Fruit fly (Drosophila melanogaster) whole organism, adult: ENCODE data around the gene zen2.
A peak's percentile ranks its signal among the peaks of the same experiment; 100 is the strongest.

Source experiments
- CG11617 ChIP-seq: fragments of 200-800 bp; sonication (Bioruptor generic); optimal IDR thresholded peaks from 2 replicates; lab custom pipeline; 2017; ENCODE audit warnings: mild to moderate bottlenecking, missing biosample characterization, missing genetic modification reagents, missing genetic modification characterization
- CG12768 ChIP-seq: fragments of 200-800 bp; sonication (Bioruptor generic); optimal IDR thresholded peaks from 2 replicates; lab custom pipeline; 2017; ENCODE audit warnings: missing biosample characterization, missing genetic modification characterization, mild to moderate bottlenecking, moderate library complexity, missing genetic modification reagents
- CG14711 ChIP-seq: fragments of 200-800 bp; sonication (Bioruptor generic); optimal IDR thresholded peaks from 2 replicates; lab custom pipeline; 2018; ENCODE audit warnings: missing biosample characterization, mild to moderate bottlenecking, missing genetic modification characterization, moderate library complexity
- CG1620 ChIP-seq: fragments of 200-800 bp; sonication (Bioruptor generic); optimal IDR thresholded peaks from 2 replicates; lab custom pipeline; 2016; ENCODE audit warnings: missing biosample characterization, missing genetic modification characterization
- CG33017 ChIP-seq: fragments of 200-800 bp; sonication (Bioruptor generic); optimal IDR thresholded peaks from 2 replicates; lab custom pipeline; 2018; ENCODE audit warnings: missing biosample characterization, mild to moderate bottlenecking, missing genetic modification characterization, moderate library complexity
- CG5204 ChIP-seq: fragments of 200-800 bp; sonication (Bioruptor generic); optimal IDR thresholded peaks from 2 replicates; lab custom pipeline; 2016; ENCODE audit warnings: missing biosample characterization, missing genetic modification characterization
- CG7045 ChIP-seq: fragments of 200-800 bp; sonication (Bioruptor generic); optimal IDR thresholded peaks from 2 replicates; lab custom pipeline; 2017; ENCODE audit warnings: missing biosample characterization, mild to moderate bottlenecking, missing genetic modification characterization
- CG7101 ChIP-seq: fragments of 200-800 bp; sonication (Bioruptor generic); optimal IDR thresholded peaks from 2 replicates; lab custom pipeline; 2018; ENCODE audit warnings: missing biosample characterization, mild to moderate bottlenecking, missing genetic modification characterization, moderate library complexity
- Clk ChIP-seq: fragments of 200-800 bp; sonication (Bioruptor generic); optimal IDR thresholded peaks from 2 replicates; lab custom pipeline; 2017; ENCODE audit warnings: missing biosample characterization, missing genetic modification characterization
- Crg-1 ChIP-seq: fragments of 200-800 bp; sonication (Bioruptor generic); optimal IDR thresholded peaks from 2 replicates; lab custom pipeline; 2016; ENCODE audit warnings: missing biosample characterization, missing genetic modification characterization
- Hr96 ChIP-seq: fragments of 200-800 bp; sonication (Bioruptor generic); optimal IDR thresholded peaks from 2 replicates; lab custom pipeline; 2016; ENCODE audit warnings: missing biosample characterization, missing genetic modification characterization
- Mnt ChIP-seq: fragments of 200-800 bp; sonication (Bioruptor generic); optimal IDR thresholded peaks from 2 replicates; lab custom pipeline; 2016; ENCODE audit warnings: missing biosample characterization, mild to moderate bottlenecking, missing genetic modification characterization
- bab1 ChIP-seq: fragments of 200-800 bp; sonication (Bioruptor generic); optimal IDR thresholded peaks from 3 replicates; lab custom pipeline; 2019; ENCODE audit warnings: missing biosample characterization, mild to moderate bottlenecking, missing genetic modification characterization, moderate library complexity
- cnc ChIP-seq, 2 experiments: fragments of >200 bp; optimal IDR thresholded peaks; 2 replicates each; lab custom pipeline; 2017
- kay ChIP-seq: fragments of 200-800 bp; sonication (Bioruptor generic); peaks from one replicate; lab custom pipeline; 2016; ENCODE audit warnings: missing biosample characterization, missing genetic modification characterization, borderline replicate concordance
- ovo ChIP-seq: fragments of 200-800 bp; sonication (Bioruptor generic); optimal IDR thresholded peaks from 2 replicates; lab custom pipeline; 2016; ENCODE audit warnings: missing biosample characterization, missing genetic modification characterization
- pad ChIP-seq: fragments of 200-800 bp; sonication (Bioruptor generic); optimal IDR thresholded peaks from 3 replicates; lab custom pipeline; 2017; ENCODE audit warnings: missing biosample characterization, missing genetic modification characterization, mild to moderate bottlenecking, moderate library complexity, missing genetic modification reagents
- tj ChIP-seq: fragments of 200-800 bp; sonication (Bioruptor generic); optimal IDR thresholded peaks from 3 replicates; lab custom pipeline; 2017; ENCODE audit warnings: missing biosample characterization, mild to moderate bottlenecking, missing genetic modification characterization, moderate library complexity
- toe ChIP-seq: fragments of 200-800 bp; sonication (Bioruptor generic); optimal IDR thresholded peaks from 2 replicates; lab custom pipeline; 2016; ENCODE audit warnings: missing biosample characterization, missing genetic modification characterization

zen2 gene

DNA sequence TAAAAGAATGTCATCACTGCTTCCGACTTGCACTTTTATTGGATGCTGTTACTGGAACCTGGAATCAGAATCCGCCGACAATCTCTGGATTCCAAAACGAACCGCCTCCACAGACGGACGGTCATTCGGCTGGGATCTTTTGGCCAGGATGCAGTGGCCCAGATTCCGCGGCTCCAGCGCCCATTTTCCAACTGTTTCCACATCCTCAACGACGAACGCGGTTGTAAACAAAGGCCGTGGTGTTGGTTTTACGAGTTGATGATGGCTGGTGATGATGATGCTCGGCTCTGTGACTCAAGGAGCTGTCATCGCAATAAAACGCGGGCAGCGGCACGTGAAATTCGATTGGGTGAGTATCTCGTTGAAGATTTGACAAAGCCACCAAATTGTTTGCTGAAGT, 23.0 kb upstream of the zen2 start:
- no peak for TF ChIP-seq CG5204 (GFP tag; lab: Kevin White, UChicago)
- no peak for TF ChIP-seq pad (GFP tag; lab: Kevin White, UChicago)
- no peak for TF ChIP-seq CG33017 (tag; lab: Kevin White, UChicago)
- no peak for TF ChIP-seq CG14711 (tag; lab: Kevin White, UChicago)
- TF ChIP-seq CG7101 (tag; lab: Kevin White, UChicago) = no peak
- TF ChIP-seq CG1620 (GFP tag; lab: Kevin White, UChicago) = no peak
- TF ChIP-seq ovo (GFP tag; lab: Kevin White, UChicago) = no peak
- no peak for TF ChIP-seq tj (GFP tag; lab: Kevin White, UChicago)
- no peak for TF ChIP-seq Crg-1 (GFP tag; lab: Kevin White, UChicago)
- TF ChIP-seq toe (GFP tag; lab: Kevin White, UChicago) = no peak
- TF ChIP-seq CG7045 (GFP tag; lab: Kevin White, UChicago) = no peak
- no peak for TF ChIP-seq CG12768
- TF ChIP-seq bab1 (GFP tag; lab: Kevin White, UChicago) = no peak
- TF ChIP-seq CG11617 = no peak
- no peak for TF ChIP-seq cnc (optimal IDR thresholded peaks at IDR 0.05; lab: Kevin White, UChicago)

DNA sequence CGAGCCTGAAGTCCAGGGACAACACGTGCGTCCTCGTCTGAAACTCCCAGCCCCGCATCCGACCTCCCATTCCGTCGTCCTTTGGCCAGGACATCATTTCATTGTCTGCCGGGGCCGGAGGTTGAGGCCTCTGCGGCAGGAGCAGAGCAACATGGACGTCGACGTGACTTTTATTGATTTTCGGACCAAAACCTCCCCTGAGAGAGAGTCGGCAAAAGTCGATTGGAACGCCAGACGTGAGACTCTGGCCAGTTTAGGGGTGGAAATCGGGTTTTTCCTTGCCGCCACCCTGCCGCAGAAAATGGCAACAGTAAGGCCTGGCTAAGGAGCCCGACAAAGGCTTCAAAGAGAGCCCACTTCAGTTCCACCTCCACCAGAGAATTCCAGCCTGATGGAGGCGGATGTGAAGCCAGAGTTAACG, 22.2 kb upstream of the zen2 start:
- TF ChIP-seq kay (GFP tag; lab: Kevin White, UChicago) = peak; percentile 27
- TF ChIP-seq CG33017 (tag; lab: Kevin White, UChicago) = no peak
- TF ChIP-seq cnc (optimal IDR thresholded peaks at IDR 0.05; lab: Kevin White, UChicago) = no peak
- TF ChIP-seq Hr96 (GFP tag; lab: Kevin White, UChicago) = no peak

DNA sequence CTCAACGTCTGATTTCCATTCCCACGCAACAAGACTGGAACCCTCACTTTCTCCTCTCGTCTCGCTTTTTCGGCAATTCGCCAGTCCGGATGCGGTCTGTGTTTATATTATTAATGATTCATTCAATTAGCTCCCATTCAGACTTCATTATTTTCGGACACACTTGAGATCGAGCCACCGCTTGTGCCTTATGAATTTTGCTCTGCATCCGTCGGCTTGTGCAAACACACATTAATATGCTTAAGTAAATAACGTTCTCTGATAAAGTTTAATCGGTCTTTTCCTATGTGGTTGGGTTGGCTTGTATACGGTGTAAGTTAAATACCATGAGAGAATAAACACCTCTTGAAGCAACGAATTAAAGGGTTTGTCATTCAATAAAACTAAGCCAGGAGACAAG, 20.9 kb upstream of the zen2 start:
- TF ChIP-seq cnc (optimal IDR thresholded peaks at IDR 0.05; lab: Kevin White, UChicago) (no peak), toe (GFP tag; lab: Kevin White, UChicago) (no peak), CG5204 (GFP tag; lab: Kevin White, UChicago) (no peak), bab1 (GFP tag; lab: Kevin White, UChicago) (no peak), CG1620 (GFP tag; lab: Kevin White, UChicago) (no peak), CG12768 (no peak), tj (GFP tag; lab: Kevin White, UChicago) (no peak), CG7045 (GFP tag; lab: Kevin White, UChicago) (no peak), Mnt (GFP tag; lab: Kevin White, UChicago) (no peak), CG33017 (tag; lab: Kevin White, UChicago) (no peak), ovo (GFP tag; lab: Kevin White, UChicago) (no peak)

DNA sequence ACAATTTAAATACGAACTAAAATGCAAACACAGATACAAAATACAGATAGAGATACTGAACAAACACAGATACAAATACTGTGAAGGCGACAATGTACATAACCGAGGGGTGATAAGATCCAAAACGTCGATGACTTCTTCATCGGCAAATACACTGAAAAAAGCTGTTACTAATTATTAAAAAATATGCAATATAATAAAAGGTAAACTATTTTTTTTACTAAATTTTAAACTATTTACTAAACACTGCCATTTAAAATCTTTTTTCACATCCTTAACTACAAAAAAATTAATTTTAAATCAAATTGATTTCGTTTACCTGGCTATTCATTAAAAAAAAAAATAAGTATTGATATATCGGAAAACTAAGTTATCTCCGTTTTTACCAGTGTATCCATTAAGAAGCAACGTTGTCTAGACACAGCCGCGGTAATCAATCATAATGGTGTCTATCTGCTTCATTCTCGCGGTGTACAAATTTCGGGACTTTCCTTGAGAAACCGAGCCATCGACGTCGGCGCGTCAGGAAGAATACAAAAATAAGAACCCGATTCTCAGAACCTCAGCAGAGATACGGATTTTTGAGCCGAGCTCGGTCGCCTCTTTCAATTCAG, 19.0 kb upstream of the zen2 start:
- TF ChIP-seq Clk (no peak), Mnt (GFP tag; lab: Kevin White, UChicago) (no peak), toe (GFP tag; lab: Kevin White, UChicago) (no peak), CG5204 (GFP tag; lab: Kevin White, UChicago) (no peak), CG12768 (no peak), CG7045 (GFP tag; lab: Kevin White, UChicago) (no peak), CG7101 (tag; lab: Kevin White, UChicago) (no peak), pad (GFP tag; lab: Kevin White, UChicago) (no peak)

DNA sequence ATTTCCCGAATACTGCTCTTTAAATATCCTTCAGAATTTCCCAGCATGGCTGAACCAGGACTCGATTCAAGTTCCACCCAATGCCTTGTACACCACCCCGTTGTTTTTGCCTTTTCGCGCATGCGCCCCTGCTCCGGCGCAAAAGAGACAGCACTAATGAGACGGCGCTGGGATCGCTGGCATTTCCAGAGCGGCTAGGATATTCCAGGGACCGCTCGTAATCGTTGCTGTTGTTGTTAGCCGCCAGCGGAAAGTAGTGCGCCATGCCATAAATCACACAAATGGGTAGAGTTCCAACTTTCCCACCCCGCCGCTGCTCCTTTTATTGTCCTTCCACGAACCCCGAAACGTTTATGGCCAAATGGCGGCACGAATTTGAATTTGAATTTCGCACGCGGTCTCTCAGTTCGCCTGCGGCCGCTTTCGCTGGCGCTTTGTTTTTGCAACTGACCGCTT, 18.3 kb upstream of the zen2 start, which contains the start of gene Ama:
TSS of gene Ama (plus strand) at position 406 of the 456 bp plus-strand sequence.
- TF ChIP-seq CG7045 (GFP tag; lab: Kevin White, UChicago) = no peak
- no peak for TF ChIP-seq ovo (GFP tag; lab: Kevin White, UChicago)
- TF ChIP-seq CG7101 (tag; lab: Kevin White, UChicago) = no peak
- no peak for TF ChIP-seq CG11617
- no peak for TF ChIP-seq Clk
- no peak for TF ChIP-seq CG33017 (tag; lab: Kevin White, UChicago)
- no peak for TF ChIP-seq Mnt (GFP tag; lab: Kevin White, UChicago)

DNA sequence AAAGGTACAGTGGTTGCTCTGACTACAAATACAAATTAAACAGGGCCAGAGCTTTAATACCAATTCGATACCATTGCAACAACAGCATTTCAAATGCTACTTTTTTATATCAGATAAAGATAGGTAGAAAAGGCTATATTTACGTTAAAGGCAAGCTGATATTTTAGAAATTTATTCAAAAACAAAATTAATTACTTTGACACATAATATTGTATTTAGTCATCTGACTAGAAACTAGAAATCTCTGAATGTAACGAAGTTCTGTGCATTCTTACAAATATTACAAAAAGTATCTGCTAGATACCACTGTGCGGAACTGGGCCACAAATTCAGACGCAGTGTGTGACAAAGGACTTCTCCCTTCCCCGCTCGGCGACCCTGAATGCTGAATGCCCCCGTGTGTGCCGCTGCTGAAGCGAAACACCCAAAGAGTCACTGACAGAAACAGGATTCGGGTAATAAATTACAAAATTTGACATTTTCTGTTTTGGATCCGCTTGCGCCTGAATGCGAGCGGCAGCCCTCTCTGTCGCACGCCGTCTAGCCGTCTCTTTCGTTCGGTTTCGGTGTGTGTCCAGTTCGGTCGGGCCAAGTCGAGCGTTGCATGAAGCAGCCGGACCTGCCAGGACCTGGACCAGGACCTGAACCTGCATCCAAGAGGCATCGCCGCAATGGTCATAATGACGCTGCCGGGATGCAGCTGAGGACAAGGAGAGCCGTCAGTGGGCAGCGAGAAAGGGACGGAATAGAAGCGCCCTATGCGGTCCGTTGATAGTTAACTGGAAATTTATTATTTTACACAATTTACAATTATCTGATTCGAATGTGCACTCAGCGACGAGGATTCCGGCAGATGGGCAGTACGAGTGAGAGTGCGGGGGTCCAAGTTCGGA, 17.1 kb upstream of the zen2 start:
- TF ChIP-seq CG12768 (no peak), Clk (no peak), CG14711 (tag; lab: Kevin White, UChicago) (no peak), Mnt (GFP tag; lab: Kevin White, UChicago) (no peak), CG11617 (no peak), bab1 (GFP tag; lab: Kevin White, UChicago) (no peak), Crg-1 (GFP tag; lab: Kevin White, UChicago) (no peak), pad (GFP tag; lab: Kevin White, UChicago) (no peak), toe (GFP tag; lab: Kevin White, UChicago) (no peak), cnc (optimal IDR thresholded peaks at IDR 0.05; lab: Kevin White, UChicago) (no peak), ovo (GFP tag; lab: Kevin White, UChicago) (no peak)
